Fruit fly (Drosophila melanogaster) S2 (cell line): ENCODE results near the gene CG14866.

Source experiments
- CG8478 ChIP-seq: fragments of >200 bp; optimal IDR thresholded peaks from 2 replicates; lab custom pipeline; 2018
- CTCF ChIP-seq, 2 experiments: fragments of >200 bp; optimal IDR thresholded peaks; 2 replicates each; lab custom pipeline; 2018

The CG14866 gene

DNA sequence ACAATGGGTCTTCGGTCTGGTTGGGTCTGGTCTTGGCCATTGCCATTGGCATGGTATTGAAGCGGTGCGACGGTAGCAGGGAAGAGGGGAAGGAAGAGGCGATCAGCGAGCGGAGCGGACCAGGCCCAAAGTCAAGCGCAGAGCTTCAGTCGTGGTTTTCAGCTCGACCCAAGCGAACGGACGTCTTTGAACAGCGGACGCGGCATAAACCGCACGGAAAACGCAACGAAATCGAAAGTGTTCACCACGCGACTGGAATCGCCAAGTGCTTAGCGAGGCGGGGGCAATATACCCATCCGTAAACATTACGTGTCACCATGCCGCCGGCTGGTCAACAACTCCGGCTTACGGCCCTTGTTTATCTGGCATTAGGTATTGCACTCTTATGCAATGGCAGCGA, at the start of gene CG14866:
Gene CG14866 (plus strand): TSS at position 146 of the 400 bp plus-strand sequence.
- TF ChIP-seq CTCF (optimal IDR thresholded peaks at IDR 0.05; lab: Kevin White, UChicago): no peak
- TF ChIP-seq CG8478: no peak

dm6 chr3R:15268426-15268825, 47.8 kb upstream of the CG14866 start, which contains the start of the genes CG14864 and Zip88E:
Gene CG14864, minus strand, starts transcription at chr3R:15268538.
Gene Zip88E, plus strand, starts transcription at chr3R:15268662.
- TF ChIP-seq CG8478 (no peak), CTCF (optimal IDR thresholded peaks at IDR 0.05; lab: Kevin White, UChicago) (no peak)

DNA sequence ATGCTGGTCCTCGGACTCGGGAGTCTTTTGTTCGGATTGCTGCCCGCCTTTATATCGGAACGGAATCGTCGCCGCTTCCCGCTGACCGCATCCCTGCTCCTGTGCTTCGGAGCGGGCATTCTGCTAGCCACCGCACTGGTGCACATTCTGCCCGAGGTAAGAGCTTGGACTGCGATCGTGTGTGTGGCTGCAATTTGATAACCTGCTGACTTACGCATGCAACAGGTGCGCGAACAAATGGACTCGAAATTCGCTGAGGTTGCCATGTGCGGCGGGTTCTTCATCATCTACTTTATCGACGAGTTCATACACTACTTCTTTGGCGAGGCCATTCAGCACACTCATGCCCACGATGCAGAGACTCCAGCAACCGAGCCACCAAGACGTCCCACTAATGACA, 47.4 kb upstream of the CG14866 start:
- TF ChIP-seq CG8478 (no peak), CTCF (optimal IDR thresholded peaks at IDR 0.05; lab: Kevin White, UChicago) (no peak)

DNA sequence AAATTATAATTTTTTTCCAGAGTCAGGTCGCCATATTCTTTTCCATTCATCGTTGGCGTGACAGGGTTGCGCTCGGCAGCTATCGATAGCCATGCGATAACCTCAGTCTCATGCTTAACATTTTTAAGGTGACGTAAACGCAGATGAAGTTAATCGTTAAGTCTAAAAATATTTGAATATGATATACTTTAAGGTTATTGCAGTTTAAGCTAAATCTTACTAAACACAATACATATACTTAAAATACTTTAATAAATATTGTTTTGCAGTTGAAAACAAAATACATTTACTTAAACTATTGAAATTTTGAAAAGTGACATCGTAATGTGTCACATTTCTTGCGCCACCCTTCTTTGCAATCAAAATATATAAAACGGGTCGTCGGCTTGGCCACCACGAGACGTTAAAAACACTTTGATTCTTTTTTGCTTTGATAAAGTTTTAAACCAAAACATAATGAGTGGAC, 41.1 kb upstream of the CG14866 start, which contains the start of the genes Cp190 and CG4338:
Gene Cp190 (minus strand): TSS at position 84 of the 466 bp plus-strand sequence.
Gene CG4338 (plus strand): TSS at position 365 of the 466 bp plus-strand sequence.
- no peak for TF ChIP-seq CG8478
- no peak for TF ChIP-seq CTCF (optimal IDR thresholded peaks at IDR 0.05; lab: Kevin White, UChicago)

dm6 chr3R:15277926-15278869, 38.1 kb upstream of the CG14866 start, which contains the start of the genes MRG15 and Tm1:
Gene MRG15, minus strand, starts transcription at chr3R:15278109.
Gene Tm1, plus strand, starts transcription at chr3R:15278220.
- TF ChIP-seq CTCF (optimal IDR thresholded peaks at IDR 0.05; lab: Kevin White, UChicago) (no peak), CG8478 (no peak)

- TF ChIP-seq CG8478: no peak
- no peak for TF ChIP-seq CTCF (optimal IDR thresholded peaks at IDR 0.05; lab: Kevin White, UChicago)
Observed at dm6 chr3R:15280619-15281334, 35.5 kb upstream of the CG14866 start.

dm6 chr3R:15281335-15281963, 34.8 kb upstream of the CG14866 start:
- TF ChIP-seq CG8478: no peak
- no peak for TF ChIP-seq CTCF (optimal IDR thresholded peaks at IDR 0.05; lab: Kevin White, UChicago)

DNA sequence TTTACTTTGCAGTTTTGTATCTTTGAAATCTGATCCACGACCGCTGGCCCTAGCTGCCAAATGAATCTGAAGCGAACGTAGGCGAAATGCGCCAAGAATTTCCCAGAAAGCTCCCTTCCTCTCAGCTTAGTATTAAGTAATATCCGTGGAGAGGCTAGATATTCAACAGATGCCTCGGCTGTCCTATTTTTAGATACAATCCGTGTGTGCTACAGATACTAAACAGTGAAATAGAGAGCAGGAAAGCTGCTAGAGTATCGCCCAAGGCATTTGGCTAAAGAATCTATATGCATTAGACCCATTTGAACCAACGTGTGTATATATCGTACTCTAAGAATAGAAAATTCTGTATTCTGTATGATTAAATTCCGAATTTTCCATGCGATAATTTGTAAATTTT, 33.9 kb upstream of the CG14866 start:
- no peak for TF ChIP-seq CG8478
- no peak for TF ChIP-seq CTCF (optimal IDR thresholded peaks at IDR 0.05; lab: Kevin White, UChicago)

dm6 chr3R:15282982-15283809, 33.1 kb upstream of the CG14866 start:
- TF ChIP-seq CTCF (optimal IDR thresholded peaks at IDR 0.05; lab: Kevin White, UChicago): no peak

- no peak for TF ChIP-seq CG8478
- TF ChIP-seq CTCF (optimal IDR thresholded peaks at IDR 0.05; lab: Kevin White, UChicago): peak in 1 of 2 experiments; percentile 32
Observed at dm6 chr3R:15286024-15286692, 30.1 kb upstream of the CG14866 start.

DNA sequence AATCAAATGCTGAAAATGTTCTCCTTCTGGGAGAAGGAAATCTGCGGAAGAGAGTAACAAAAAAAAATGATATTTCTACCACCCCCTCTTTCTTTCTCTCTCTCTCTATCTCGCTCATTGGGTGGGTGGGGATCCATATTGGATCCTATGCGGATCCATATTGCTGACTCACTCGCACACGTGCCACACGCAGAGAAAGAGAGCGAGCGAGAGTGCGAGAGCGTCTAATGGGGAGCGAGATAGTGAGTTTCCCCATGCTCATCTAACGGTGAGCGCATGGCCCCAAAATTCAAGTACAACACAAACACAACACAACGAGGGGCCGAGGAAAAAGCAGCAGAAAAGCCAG, 29.6 kb upstream of the CG14866 start:
- TF ChIP-seq CG8478: no peak
- no peak for TF ChIP-seq CTCF (optimal IDR thresholded peaks at IDR 0.05; lab: Kevin White, UChicago)

DNA sequence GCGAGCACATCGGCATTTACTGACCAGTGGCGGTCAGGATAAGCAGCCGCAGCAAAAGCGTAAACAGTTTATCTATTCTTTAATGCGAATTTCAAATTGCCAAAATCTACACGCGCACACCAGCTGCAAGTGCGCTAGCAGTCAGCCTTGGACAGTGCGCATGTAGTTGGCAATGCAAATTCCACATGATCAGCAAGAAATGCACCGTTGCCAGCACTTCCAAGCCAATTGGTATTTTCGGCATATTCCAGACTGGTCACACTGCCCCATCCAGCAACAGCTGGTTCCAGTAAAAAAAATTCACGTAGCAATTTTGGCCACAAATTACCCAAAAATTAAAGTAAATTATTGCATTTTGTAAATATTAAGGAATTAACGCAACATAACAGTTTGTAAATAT, 28.5 kb upstream of the CG14866 start:
- no peak for TF ChIP-seq CG8478
- TF ChIP-seq CTCF (optimal IDR thresholded peaks at IDR 0.05; lab: Kevin White, UChicago): peak; percentile 51 to 64

DNA sequence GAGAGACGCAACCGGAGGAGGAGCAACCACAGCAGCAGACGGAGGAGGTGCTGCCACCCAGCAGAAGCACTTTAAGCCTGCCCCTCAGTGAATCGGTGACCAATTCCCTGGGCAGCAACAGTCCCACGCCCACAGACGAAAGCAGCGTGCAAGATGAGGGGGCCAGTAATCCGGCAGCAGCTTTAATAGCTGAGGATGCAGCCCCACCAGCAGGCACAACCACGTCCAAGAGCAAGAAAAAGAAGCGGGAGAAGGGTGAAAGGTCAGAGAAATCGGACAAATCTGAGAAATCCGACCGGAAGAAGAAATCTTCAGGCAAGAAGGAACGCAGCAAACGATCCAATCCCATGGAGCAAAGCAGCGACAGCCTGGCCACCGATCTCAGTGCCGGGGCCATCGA, 27.5 kb upstream of the CG14866 start:
- TF ChIP-seq CG8478 (no peak), CTCF (optimal IDR thresholded peaks at IDR 0.05; lab: Kevin White, UChicago) (no peak)
